Fruit fly (Drosophila melanogaster): ENCODE results near the gene p38a.
A peak's percentile ranks its signal among the peaks of the same experiment; 100 is the strongest.

DNA sequence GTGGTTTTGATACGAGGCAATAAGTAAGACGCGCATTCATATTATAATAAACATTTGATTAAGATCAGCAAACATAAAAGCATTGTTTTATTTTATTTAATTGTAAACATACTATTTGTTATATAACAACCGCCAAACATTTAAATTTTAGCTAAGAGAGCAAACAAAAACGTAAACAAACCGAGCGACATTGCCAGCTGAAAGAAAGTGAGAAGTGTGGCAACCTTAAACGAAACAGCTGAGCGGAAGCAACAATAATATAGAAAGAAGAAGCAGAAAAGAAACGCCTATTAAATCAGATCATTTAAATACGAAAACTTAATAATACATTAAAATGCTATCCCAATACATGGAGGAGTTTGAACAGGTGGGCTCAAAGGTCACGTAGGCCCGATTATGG lies 17.5 kb downstream of the p38a start, which contains the start of gene Sec10:
- no peak for TF ChIP-seq CG7368 (GFP tag; optimal IDR thresholded peaks at IDR 0.05)
- TF ChIP-seq Lpt (GFP tag; optimal IDR thresholded peaks at IDR 0.05), result no peak
- no peak for TF ChIP-seq CG3919 (GFP tag; optimal IDR thresholded peaks at IDR 0.05)
- no peak for TF ChIP-seq CG6163 (GFP tag; IDR thresholded peaks at IDR 0.05)
- TF ChIP-seq Hr39 (GFP tag; optimal IDR thresholded peaks at IDR 0.05), result no peak
- TF ChIP-seq CG6792 (GFP tag; optimal IDR thresholded peaks at IDR 0.05), result no peak
- no peak for TF ChIP-seq Smox (GFP tag; optimal IDR thresholded peaks at IDR 0.05)
- no peak for TF ChIP-seq Eip75B (GFP tag; optimal IDR thresholded peaks at IDR 0.05)
- TF ChIP-seq CG16779 (tag; optimal IDR thresholded peaks at IDR 0.05), result no peak
- no peak for TF ChIP-seq Ets21C (GFP tag; optimal IDR thresholded peaks at IDR 0.05)
- no peak for TF ChIP-seq cyc (GFP tag; optimal IDR thresholded peaks at IDR 0.05)
- TF ChIP-seq CG6854 (GFP tag; optimal IDR thresholded peaks at IDR 0.05), result peak; percentile 34
- TF ChIP-seq CG10669 (GFP tag; optimal IDR thresholded peaks at IDR 0.05), result no peak
- no peak for TF ChIP-seq salr (GFP tag; optimal IDR thresholded peaks at IDR 0.05)
